Worm (Caenorhabditis elegans) whole organism, midembryonic: Measurements from ENCODE around the gene srlf-9.

ENCODE experiments used
- T22C8.4 ChIP-seq: fragments of 200-800 bp; sonication (Bioruptor generic); IDR thresholded peaks from 2 replicates; pipeline ENCODE4 v1.3.6; 2022; ENCODE audit warnings: missing genetic modification characterization, missing compliant biosample characterization
- flt-1 ChIP-seq: fragments of 200-800 bp; sonication (Bioruptor generic); IDR thresholded peaks from 2 replicates; pipeline ENCODE4 v1.3.6; 2022; ENCODE audit warnings: missing genetic modification characterization, missing compliant biosample characterization
- ref-1 ChIP-seq: fragments of 200-800 bp; sonication (Bioruptor generic); conservative IDR thresholded peaks from 2 replicates; pipeline ENCODE4 v1.3.6; 2022; ENCODE audit warnings: missing genetic modification reagents, missing genetic modification characterization, missing compliant biosample characterization
- tab-1 ChIP-seq: fragments of 200-800 bp; sonication (Bioruptor generic); IDR thresholded peaks from 2 replicates; pipeline ENCODE4 v1.3.6; 2022; ENCODE audit warnings: missing genetic modification characterization, missing compliant biosample characterization
- ztf-23 ChIP-seq: fragments of 200-800 bp; sonication (Bioruptor generic); IDR thresholded peaks from 2 replicates; pipeline ENCODE4 v1.3.6; 2022; ENCODE audit warnings: missing genetic modification reagents, missing genetic modification characterization, missing compliant biosample characterization

ce11 chrIII:13389078-13389477 is 12.5 kb downstream of the srlf-9 start, which contains the start of gene T03F6.3:
- TF ChIP-seq ref-1 (GFP tag; lab: Robert Waterston, UW) (no peak), flt-1 (GFP tag; lab: Robert Waterston, UW) (no peak), T22C8.4 (GFP tag; lab: Robert Waterston, UW) (no peak), tab-1 (GFP tag; lab: Robert Waterston, UW) (no peak), ztf-23 (GFP tag; lab: Robert Waterston, UW) (no peak)
